Worm (Caenorhabditis elegans): ENCODE results near the gene pqn-83.

pqn-83 gene

ce11 chrIII:13061734-13062133, 37.5 kb downstream of the pqn-83 start:
- TF ChIP-seq mab-5 (tag; optimal IDR thresholded peaks at IDR 0.05) (no peak), pha-4 (tag; optimal IDR thresholded peaks at IDR 0.05) (peak; percentile 7)

ce11 chrIII:13061136-13061535, 38.1 kb downstream of the pqn-83 start:
- TF ChIP-seq M03D4.4 (tag; optimal IDR thresholded peaks at IDR 0.05) (no peak), hlh-1 (tag; optimal IDR thresholded peaks at IDR 0.05) (peak; percentile 80), ceh-39 (tag; optimal IDR thresholded peaks at IDR 0.05) (peak; percentile 47), lin-13 (tag; optimal IDR thresholded peaks at IDR 0.05) (peak; percentile 37), unc-62 (GFP tag; optimal IDR thresholded peaks at IDR 0.05) (peak; percentile 74), mep-1 (tag; optimal IDR thresholded peaks at IDR 0.05) (peak; percentile 72), pha-4 (tag; optimal IDR thresholded peaks at IDR 0.05) (peak; percentile 89), nhr-237 (tag; optimal IDR thresholded peaks at IDR 0.05) (peak; percentile 82), nhr-2 (tag; optimal IDR thresholded peaks at IDR 0.05) (peak; percentile 44), flh-1 (GFP tag; optimal IDR thresholded peaks at IDR 0.05) (no peak), blmp-1 (tag; optimal IDR thresholded peaks at IDR 0.05) (no peak), ztf-11 (tag; optimal IDR thresholded peaks at IDR 0.05) (peak; percentile 21), drap-1 (GFP tag; optimal IDR thresholded peaks at IDR 0.05) (no peak), ceh-83 (GFP tag; optimal IDR thresholded peaks at IDR 0.05) (no peak), ceh-43 (GFP tag; optimal IDR thresholded peaks at IDR 0.05) (peak; percentile 5), zip-8 (tag; optimal IDR thresholded peaks at IDR 0.05) (no peak), mls-2 (tag; optimal IDR thresholded peaks at IDR 0.05) (peak; percentile 43), unc-120 (tag; optimal IDR thresholded peaks at IDR 0.05; ENCODE audit: poor library complexity, severe bottlenecking) (peak; percentile 35), mab-5 (tag; optimal IDR thresholded peaks at IDR 0.05) (peak; percentile 84), elt-1 (tag; optimal IDR thresholded peaks at IDR 0.05; ENCODE audit: borderline replicate concordance, insufficient read depth) (no peak), ces-1 (GFP tag; optimal IDR thresholded peaks at IDR 0.05) (peak; percentile 100), lsy-2 (tag; optimal IDR thresholded peaks at IDR 0.05) (peak; percentile 80)

ce11 chrIII:13059335-13059734, 39.9 kb downstream of the pqn-83 start:
- TF ChIP-seq tbx-8 (GFP tag; optimal IDR thresholded peaks at IDR 0.05): no peak
- no peak for TF ChIP-seq cnd-1 (tag; optimal IDR thresholded peaks at IDR 0.05)
- TF ChIP-seq flh-1 (GFP tag; optimal IDR thresholded peaks at IDR 0.05): no peak
- TF ChIP-seq sem-2 (GFP tag; optimal IDR thresholded peaks at IDR 0.05): no peak
- no peak for TF ChIP-seq nhr-76 (tag; optimal IDR thresholded peaks at IDR 0.05)
- no peak for TF ChIP-seq ces-1 (GFP tag; optimal IDR thresholded peaks at IDR 0.05)
- TF ChIP-seq ham-2 (GFP tag; optimal IDR thresholded peaks at IDR 0.05): no peak
- TF ChIP-seq elt-3 (tag; optimal IDR thresholded peaks at IDR 0.05): no peak
- TF ChIP-seq mls-2 (tag; optimal IDR thresholded peaks at IDR 0.05): no peak

ce11 chrIII:13058140-13058539, 41.1 kb downstream of the pqn-83 start:
- TF ChIP-seq drap-1 (GFP tag; optimal IDR thresholded peaks at IDR 0.05): no peak

ce11 chrIII:13056735-13057134, 42.5 kb downstream of the pqn-83 start:
- no peak for TF ChIP-seq nhr-2 (tag; optimal IDR thresholded peaks at IDR 0.05)

ce11 chrIII:13056230-13056629, 43.0 kb downstream of the pqn-83 start:
- no peak for TF ChIP-seq snpc-4 (tag; optimal IDR thresholded peaks at IDR 0.05)
- peak; percentile 20 for TF ChIP-seq ham-2 (GFP tag; optimal IDR thresholded peaks at IDR 0.05)

ce11 chrIII:13055342-13055741, 43.9 kb downstream of the pqn-83 start, which contains the start of gene F54F12.1:
Gene F54F12.1 (minus strand): TSS chrIII:13055442.
- TF ChIP-seq flh-1 (GFP tag; optimal IDR thresholded peaks at IDR 0.05): no peak
- no peak for TF ChIP-seq ces-1 (GFP tag; optimal IDR thresholded peaks at IDR 0.05)
- no peak for TF ChIP-seq ceh-39 (tag; optimal IDR thresholded peaks at IDR 0.05)
- no peak for TF ChIP-seq ceh-43 (GFP tag; optimal IDR thresholded peaks at IDR 0.05)
- no peak for TF ChIP-seq sptf-1 (tag; optimal IDR thresholded peaks at IDR 0.05)
- no peak for TF ChIP-seq ztf-11 (tag; optimal IDR thresholded peaks at IDR 0.05)
- no peak for TF ChIP-seq cnd-1 (tag; optimal IDR thresholded peaks at IDR 0.05)
- TF ChIP-seq nhr-237 (tag; optimal IDR thresholded peaks at IDR 0.05): no peak
- no peak for TF ChIP-seq nhr-76 (tag; optimal IDR thresholded peaks at IDR 0.05)
- no peak for TF ChIP-seq mep-1 (tag; optimal IDR thresholded peaks at IDR 0.05)
